Worm (Caenorhabditis elegans): ENCODE measurements around the gene C03B1.13.

- TF ChIP-seq F13C5.2 (tag; optimal IDR thresholded peaks at IDR 0.05) (no peak), ama-1 (optimal IDR thresholded peaks at IDR 0.05) (no peak), ceh-13 (GFP tag; optimal IDR thresholded peaks at IDR 0.05) (no peak), B0310.2 (tag; optimal IDR thresholded peaks at IDR 0.05) (no peak), tbx-11 (GFP tag; IDR thresholded peaks at IDR 0.05) (no peak), tbx-37 (GFP tag; conservative IDR thresholded peaks at IDR 0.05) (no peak), aly-1 (tag; optimal IDR thresholded peaks at IDR 0.05) (no peak), tra-4 (tag; optimal IDR thresholded peaks at IDR 0.05) (no peak), hmg-4 (GFP tag; optimal IDR thresholded peaks at IDR 0.05) (no peak), hmbx-1 (tag; optimal IDR thresholded peaks at IDR 0.05) (no peak), scrt-1 (GFP tag; IDR thresholded peaks at IDR 0.05) (no peak)
Measured at ce11 chrX:6331409-6331808, 6.4 kb downstream of the C03B1.13 start, which contains the start of gene col-170.
